Worm (Caenorhabditis elegans) whole organism, dauer: ENCODE measurements around the gene nspb-3.
"Not testable (repeated sequence)": the region's sequence is repeated elsewhere in the genome, so short reads cannot be mapped to it uniquely, and the experiment has no call there.

ENCODE experiments used
- unc-62 ChIP-seq: sonication (generic microtip); optimal IDR thresholded peaks from 2 replicates; lab custom pipeline; 2017; ENCODE audit warnings: missing biosample characterization, missing genetic modification reagents, missing genetic modification characterization

nspb-3 gene

ce11 chrIV:6594871-6595270 is at the start of gene nspb-3:
Gene nspb-3, minus strand, starts transcription at chrIV:6594971.
- TF ChIP-seq unc-62 (GFP tag; lab: Kevin White, UChicago): not testable (repeated sequence)

ce11 chrIV:6639880-6640279 is 45.1 kb upstream of the nspb-3 start, which contains the start of gene C01B10.6:
Gene C01B10.6, plus strand, starts transcription at chrIV:6640180.
- no peak for TF ChIP-seq unc-62 (GFP tag; lab: Kevin White, UChicago)

ce11 chrIV:6638256-6638655 is 43.5 kb upstream of the nspb-3 start, which contains the start of gene C01B10.7:
Gene C01B10.7, plus strand, starts transcription at chrIV:6638556.
- no peak for TF ChIP-seq unc-62 (GFP tag; lab: Kevin White, UChicago)

ce11 chrIV:6634789-6635188 is 40.0 kb upstream of the nspb-3 start, which contains the start of gene metl-13:
Gene metl-13, plus strand, starts transcription at chrIV:6635089.
- TF ChIP-seq unc-62 (GFP tag; lab: Kevin White, UChicago): no peak

ce11 chrIV:6631704-6632272 is 37.0 kb upstream of the nspb-3 start, which contains the start of the genes cest-5.1 and C01B10.9:
Gene cest-5.1, minus strand, starts transcription at chrIV:6631754.
Gene C01B10.9, plus strand, starts transcription at chrIV:6632222.
- TF ChIP-seq unc-62 (GFP tag; lab: Kevin White, UChicago): no peak

- no peak for TF ChIP-seq unc-62 (GFP tag; lab: Kevin White, UChicago)
These were observed 33.0 kb upstream of the nspb-3 start, which contains the start of gene cest-5.2 for ce11 chrIV:6627798-6628197. Gene cest-5.2, minus strand, starts transcription at chrIV:6627925.

- TF ChIP-seq unc-62 (GFP tag; lab: Kevin White, UChicago): no peak
These were observed 28.6 kb upstream of the nspb-3 start, which contains the start of gene C01B10.44 for ce11 chrIV:6623390-6623789. Gene C01B10.44, plus strand, starts transcription at chrIV:6623690.

ce11 chrIV:6622142-6622541 is 27.4 kb upstream of the nspb-3 start:
- TF ChIP-seq unc-62 (GFP tag; lab: Kevin White, UChicago): no peak

ce11 chrIV:6621252-6621651 is 26.5 kb upstream of the nspb-3 start, which contains the start of gene C01B10.3:
Gene C01B10.3, minus strand, starts transcription at chrIV:6621352.
- no peak for TF ChIP-seq unc-62 (GFP tag; lab: Kevin White, UChicago)

- TF ChIP-seq unc-62 (GFP tag; lab: Kevin White, UChicago): no peak
These were observed 23.8 kb upstream of the nspb-3 start for ce11 chrIV:6618607-6619006.

ce11 chrIV:6613296-6613695 is 18.5 kb upstream of the nspb-3 start, which contains the start of gene drh-1:
Gene drh-1, minus strand, starts transcription at chrIV:6613353.
- TF ChIP-seq unc-62 (GFP tag; lab: Kevin White, UChicago): no peak

- TF ChIP-seq unc-62 (GFP tag; lab: Kevin White, UChicago): no peak
These were observed 12.3 kb upstream of the nspb-3 start for ce11 chrIV:6607059-6607458.

- TF ChIP-seq unc-62 (GFP tag; lab: Kevin White, UChicago): no peak
These were observed 11.8 kb upstream of the nspb-3 start for ce11 chrIV:6606587-6606986.

- TF ChIP-seq unc-62 (GFP tag; lab: Kevin White, UChicago): no peak
These were observed 11.1 kb upstream of the nspb-3 start, which contains the start of gene nstp-2 for ce11 chrIV:6605863-6606262. Gene nstp-2, minus strand, starts transcription at chrIV:6606188.

- no peak for TF ChIP-seq unc-62 (GFP tag; lab: Kevin White, UChicago)
These were observed 8.8 kb upstream of the nspb-3 start for ce11 chrIV:6603549-6603948.

- TF ChIP-seq unc-62 (GFP tag; lab: Kevin White, UChicago): no peak
These were observed 7.6 kb upstream of the nspb-3 start, which contains the start of gene F15B10.3 for ce11 chrIV:6602376-6602775. Gene F15B10.3, plus strand, starts transcription at chrIV:6602676.

- TF ChIP-seq unc-62 (GFP tag; lab: Kevin White, UChicago): no peak
These were observed 6.5 kb upstream of the nspb-3 start, which contains the start of gene sup-36 for ce11 chrIV:6601213-6601724. Gene sup-36, plus strand, starts transcription at chrIV:6601674.
